Fruit fly (Drosophila melanogaster): Measurements from ENCODE around the gene mtm.

- TF ChIP-seq Dll (optimal IDR thresholded peaks at IDR 0.05) (no peak), psq (optimal IDR thresholded peaks at IDR 0.05) (no peak)
These were observed 25.7 kb upstream of the mtm start, which contains the start of the genes ND-51 and CG13994 for dm6 chr2L:6062382-6063082.
